Fruit fly (Drosophila melanogaster): ENCODE measurements around the gene CG11089.

Gene CG11089

DNA sequence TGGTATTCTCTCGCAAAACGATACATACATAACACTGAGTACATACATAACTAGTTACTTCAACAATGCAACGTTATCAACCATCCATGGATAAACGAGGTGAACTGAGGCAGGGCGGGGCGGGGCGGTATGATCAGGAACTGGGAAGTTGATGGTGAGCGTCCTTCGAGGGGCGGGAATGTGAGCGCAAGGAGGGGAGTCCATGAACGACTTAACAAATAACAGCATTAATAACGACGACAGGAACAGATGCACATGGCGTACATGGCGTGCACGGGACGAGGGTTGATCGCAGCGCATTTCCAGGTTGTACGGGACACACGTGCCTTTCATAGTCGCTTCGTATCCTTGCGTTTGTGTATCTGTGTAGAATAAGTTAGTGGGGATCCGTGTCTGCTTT lies 8.9 kb upstream of the CG11089 start:
- TF ChIP-seq Dfd (GFP tag; optimal IDR thresholded peaks at IDR 0.05) (no peak), Myc (optimal IDR thresholded peaks at IDR 0.05) (no peak), HLH106 (tag; optimal IDR thresholded peaks at IDR 0.05) (no peak), usp (GFP tag; optimal IDR thresholded peaks at IDR 0.05) (no peak), CG9705 (GFP tag; optimal IDR thresholded peaks at IDR 0.05) (no peak), rgr (GFP tag; optimal IDR thresholded peaks at IDR 0.05) (no peak), CG32264 (GFP tag; optimal IDR thresholded peaks at IDR 0.05) (no peak), brk (GFP tag; optimal IDR thresholded peaks at IDR 0.05) (no peak), fru (GFP tag; optimal IDR thresholded peaks at IDR 0.05) (no peak), Abd-B (GFP tag; optimal IDR thresholded peaks at IDR 0.05) (no peak), sage (GFP tag; optimal IDR thresholded peaks at IDR 0.05) (no peak), Vsx2 (GFP tag; optimal IDR thresholded peaks at IDR 0.05; ENCODE audit: partially characterized antibody) (no peak), jim (GFP tag; optimal IDR thresholded peaks at IDR 0.05) (no peak), h (GFP tag; optimal IDR thresholded peaks at IDR 0.05) (no peak), Sp1 (GFP tag; optimal IDR thresholded peaks at IDR 0.05) (no peak), Mio (GFP tag; optimal IDR thresholded peaks at IDR 0.05) (no peak), Hr83 (GFP tag; optimal IDR thresholded peaks at IDR 0.05; ENCODE audit: poor library complexity, severe bottlenecking) (no peak)

DNA sequence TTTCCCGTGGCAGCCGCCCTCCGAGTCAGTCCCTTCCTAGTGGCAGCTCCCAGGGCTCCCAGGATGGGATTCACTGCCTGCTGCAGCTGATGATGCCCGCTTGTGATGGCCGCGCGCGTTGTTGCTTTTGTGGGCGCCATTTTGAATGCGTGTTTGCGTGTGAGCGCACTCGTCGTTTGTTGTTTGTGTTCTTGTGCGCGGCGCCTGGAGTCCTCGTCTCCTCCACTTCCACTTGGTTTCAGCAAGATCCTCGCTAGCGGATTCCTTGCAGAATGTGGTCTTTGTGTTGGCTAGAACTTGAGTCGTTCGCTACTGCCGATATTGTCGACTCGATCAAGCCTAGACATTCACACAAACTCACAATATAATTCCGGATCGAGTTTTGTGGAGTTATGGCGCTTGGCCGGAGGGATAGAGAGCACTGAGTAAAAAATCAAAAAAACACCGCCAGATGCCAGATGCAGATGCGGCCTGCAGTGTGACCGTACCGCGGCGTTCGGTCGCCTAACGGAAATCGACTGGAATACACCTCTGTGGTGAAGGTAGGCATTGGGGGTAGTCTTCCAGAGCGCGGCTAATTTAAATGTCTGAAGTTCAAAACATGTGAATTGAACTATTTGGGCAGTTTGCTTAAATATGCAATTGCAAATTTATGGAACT lies 6.3 kb upstream of the CG11089 start, which contains the start of gene CycB3:
Gene CycB3 (minus strand): TSS at position 428 of the 660 bp plus-strand sequence.
- TF ChIP-seq Rel (GFP tag; optimal IDR thresholded peaks at IDR 0.05) (no peak), Rel (tag; optimal IDR thresholded peaks at IDR 0.05) (peak; percentile 50), dl (GFP tag; optimal IDR thresholded peaks at IDR 0.05; ENCODE audit: insufficient read depth in 1 of 2, partially characterized antibody in 2 of 2) (no peak), Hnf4 (GFP tag; optimal IDR thresholded peaks at IDR 0.05) (no peak), CG9705 (GFP tag; optimal IDR thresholded peaks at IDR 0.05) (peak; percentile 43), CrebA (GFP tag; optimal IDR thresholded peaks at IDR 0.05; ENCODE audit: borderline replicate concordance) (no peak), Myc (optimal IDR thresholded peaks at IDR 0.05) (peak; percentile 58), Vsx2 (GFP tag; optimal IDR thresholded peaks at IDR 0.05; ENCODE audit: partially characterized antibody) (peak; percentile 28), rgr (GFP tag; optimal IDR thresholded peaks at IDR 0.05) (peak; percentile 33), ey (GFP tag; optimal IDR thresholded peaks at IDR 0.05) (peak; percentile 17), Sp1 (GFP tag; optimal IDR thresholded peaks at IDR 0.05) (peak; percentile 21)

DNA sequence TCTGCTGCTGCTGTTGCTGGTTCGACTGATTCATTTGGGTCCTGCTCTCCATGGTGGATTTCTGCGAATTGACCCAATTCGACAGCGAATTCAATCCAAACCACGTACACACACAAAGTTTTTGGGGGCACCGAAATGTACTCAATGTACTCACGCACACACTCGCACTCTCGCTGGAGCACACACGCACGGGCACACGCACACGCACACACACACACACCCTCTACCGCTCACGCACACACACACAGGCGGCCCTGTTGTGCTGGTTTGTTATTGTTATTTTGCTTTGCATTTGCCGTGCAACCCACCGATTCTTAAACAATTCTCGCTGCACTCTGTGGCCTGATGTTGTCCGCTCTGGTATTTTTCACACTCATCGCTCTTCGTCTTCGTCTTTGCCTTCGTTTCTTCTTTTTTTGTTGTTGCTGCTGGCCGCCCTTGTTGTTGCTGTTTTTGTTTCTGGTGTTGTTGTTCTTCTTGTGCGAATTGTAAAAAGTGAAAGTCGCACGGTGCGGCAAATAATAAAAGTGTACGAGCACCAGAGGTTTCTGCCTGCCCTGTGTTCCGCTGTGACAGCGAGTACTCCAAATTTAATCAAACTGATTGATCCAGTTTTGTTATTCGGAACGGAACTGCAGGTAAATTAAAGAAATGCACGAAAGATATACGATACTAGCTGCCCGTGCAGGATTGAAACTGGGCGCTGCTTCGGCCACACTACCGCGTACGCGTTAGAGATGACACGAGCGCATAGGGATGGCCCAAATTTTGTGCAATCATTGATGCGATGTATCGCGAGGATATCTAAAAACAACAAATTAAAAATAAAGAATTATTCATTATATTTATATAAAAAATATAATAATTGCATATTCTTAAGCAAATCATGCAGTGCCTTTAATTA lies 654 bp upstream of the CG11089 start, which contains the start of gene CG3744:
Gene CG3744 (minus strand): TSS at position 716 of the 904 bp plus-strand sequence.
- TF ChIP-seq woc (GFP tag; optimal IDR thresholded peaks at IDR 0.05) (peak; percentile 88), h (GFP tag; optimal IDR thresholded peaks at IDR 0.05) (peak; percentile 78), br (GFP tag; optimal IDR thresholded peaks at IDR 0.05) (peak; percentile 57), Rel (GFP tag; optimal IDR thresholded peaks at IDR 0.05) (no peak), Rel (tag; optimal IDR thresholded peaks at IDR 0.05) (no peak), usp (GFP tag; optimal IDR thresholded peaks at IDR 0.05) (no peak), rgr (GFP tag; optimal IDR thresholded peaks at IDR 0.05) (peak; percentile 81), Myc (optimal IDR thresholded peaks at IDR 0.05) (no peak), sage (GFP tag; optimal IDR thresholded peaks at IDR 0.05) (no peak), dl (GFP tag; optimal IDR thresholded peaks at IDR 0.05; ENCODE audit: insufficient read depth in 1 of 2, partially characterized antibody in 2 of 2) (no peak), Sp1 (GFP tag; optimal IDR thresholded peaks at IDR 0.05) (peak; percentile 81), jim (GFP tag; optimal IDR thresholded peaks at IDR 0.05) (peak; percentile 54), sv (GFP tag; optimal IDR thresholded peaks at IDR 0.05) (peak; percentile 86), CG9705 (GFP tag; optimal IDR thresholded peaks at IDR 0.05) (peak; percentile 84), GATAd (GFP tag; optimal IDR thresholded peaks at IDR 0.05) (peak; percentile 53), psq (GFP tag; optimal IDR thresholded peaks at IDR 0.05) (peak; percentile 72), pan (optimal IDR thresholded peaks at IDR 0.05) (no peak), OdsH (GFP tag; optimal IDR thresholded peaks at IDR 0.05) (peak; percentile 61), Mio (GFP tag; optimal IDR thresholded peaks at IDR 0.05) (no peak), N (GFP tag; optimal IDR thresholded peaks at IDR 0.05) (peak; percentile 70), tai (GFP tag; optimal IDR thresholded peaks at IDR 0.05) (no peak), CrebA (GFP tag; optimal IDR thresholded peaks at IDR 0.05; ENCODE audit: borderline replicate concordance) (no peak), foxo (GFP tag; optimal IDR thresholded peaks at IDR 0.05) (peak in 1 of 2 experiments; percentile 87), dmrt93B (GFP tag; optimal IDR thresholded peaks at IDR 0.05) (peak; percentile 78), Vsx2 (GFP tag; optimal IDR thresholded peaks at IDR 0.05; ENCODE audit: partially characterized antibody) (no peak), Hr83 (GFP tag; optimal IDR thresholded peaks at IDR 0.05; ENCODE audit: poor library complexity, severe bottlenecking) (peak; percentile 96), Jra (GFP tag; optimal IDR thresholded peaks at IDR 0.05) (no peak), HLH106 (tag; optimal IDR thresholded peaks at IDR 0.05) (peak; percentile 90), brk (GFP tag; optimal IDR thresholded peaks at IDR 0.05) (no peak), ey (GFP tag; optimal IDR thresholded peaks at IDR 0.05) (peak; percentile 68), dsf (GFP tag; optimal IDR thresholded peaks at IDR 0.05; ENCODE audit: borderline replicate concordance) (no peak), Hr78 (GFP tag; optimal IDR thresholded peaks at IDR 0.05) (no peak), Abd-B (GFP tag; optimal IDR thresholded peaks at IDR 0.05) (no peak), fru (GFP tag; optimal IDR thresholded peaks at IDR 0.05) (peak; percentile 59), Dif (GFP tag; optimal IDR thresholded peaks at IDR 0.05; ENCODE audit: partially characterized antibody) (no peak)
